Fruit fly (Drosophila melanogaster) whole organism, prepupa: ENCODE results near the gene CG1889.

ENCODE experiments used
- Blimp-1 ChIP-seq: fragments of 200-800 bp; sonication (Bioruptor generic); optimal IDR thresholded peaks from 3 replicates; lab custom pipeline; 2017; ENCODE audit warnings: missing biosample characterization, missing genetic modification characterization, mild to moderate bottlenecking, moderate library complexity, missing genetic modification reagents
- CG15336 ChIP-seq: fragments of 200-800 bp; sonication (Bioruptor generic); IDR thresholded peaks from 2 replicates; pipeline ENCODE4 v1.3.6; 2022; ENCODE audit warnings: missing biosample characterization, missing genetic modification characterization
- CG1621 ChIP-seq: fragments of 200-800 bp; sonication (Bioruptor generic); optimal IDR thresholded peaks from 3 replicates; lab custom pipeline; 2018; ENCODE audit warnings: missing biosample characterization, mild to moderate bottlenecking, missing genetic modification characterization
- CG3032 ChIP-seq: fragments of 200-800 bp; optimal IDR thresholded peaks from 2 replicates; lab custom pipeline; 2019; ENCODE audit warnings: missing biosample characterization, mild to moderate bottlenecking, missing genetic modification characterization, moderate library complexity
- CG31627 ChIP-seq: fragments of 200-800 bp; sonication (Bioruptor generic); optimal IDR thresholded peaks from 3 replicates; lab custom pipeline; 2016; ENCODE audit warnings: missing biosample characterization, missing genetic modification characterization
- CG32006 ChIP-seq: fragments of 200-800 bp; sonication (Bioruptor generic); optimal IDR thresholded peaks from 3 replicates; lab custom pipeline; 2017; ENCODE audit warnings: missing biosample characterization, mild to moderate bottlenecking, missing genetic modification characterization
- CG6276 ChIP-seq: fragments of 200-800 bp; sonication (Bioruptor generic); optimal IDR thresholded peaks from 2 replicates; lab custom pipeline; 2017; ENCODE audit warnings: missing biosample characterization, mild to moderate bottlenecking, missing genetic modification characterization
- CG6792 ChIP-seq: fragments of 200-800 bp; sonication (Bioruptor generic); optimal IDR thresholded peaks from 3 replicates; lab custom pipeline; 2016; ENCODE audit warnings: missing biosample characterization, missing genetic modification characterization
- CG6808 ChIP-seq: fragments of 200-800 bp; sonication (Bioruptor generic); optimal IDR thresholded peaks from 3 replicates; lab custom pipeline; 2017; ENCODE audit warnings: missing biosample characterization, missing genetic modification characterization, mild to moderate bottlenecking, moderate library complexity, missing genetic modification reagents
- CG6854 ChIP-seq: fragments of 200-800 bp; sonication (Bioruptor generic); optimal IDR thresholded peaks from 2 replicates; lab custom pipeline; 2017; ENCODE audit warnings: missing biosample characterization, mild to moderate bottlenecking, missing genetic modification characterization
- Eip78C ChIP-seq: fragments of 200-800 bp; sonication (Bioruptor generic); peaks from one replicate; lab custom pipeline; 2016; ENCODE audit warnings: missing biosample characterization, missing genetic modification characterization
- Eip93F ChIP-seq: fragments of 200-800 bp; sonication (Bioruptor generic); optimal IDR thresholded peaks from 2 replicates; lab custom pipeline; 2016; ENCODE audit warnings: missing biosample characterization, mild to moderate bottlenecking, missing genetic modification characterization
- Ets96B ChIP-seq: fragments of 200-800 bp; optimal IDR thresholded peaks from 2 replicates; lab custom pipeline; 2019; ENCODE audit warnings: missing biosample characterization, mild to moderate bottlenecking, missing genetic modification characterization, moderate library complexity
- Hr38 ChIP-seq: sonication (Bioruptor generic); optimal IDR thresholded peaks from 2 replicates; lab custom pipeline; 2016; ENCODE audit warnings: missing biosample characterization, missing genetic modification characterization
- Hr39 ChIP-seq: fragments of 200-800 bp; sonication (Bioruptor generic); optimal IDR thresholded peaks from 2 replicates; lab custom pipeline; 2016; ENCODE audit warnings: missing biosample characterization, missing genetic modification characterization
- Met ChIP-seq: fragments of 200-800 bp; sonication (Bioruptor generic); optimal IDR thresholded peaks from 3 replicates; lab custom pipeline; 2016; ENCODE audit warnings: missing biosample characterization, missing genetic modification characterization
- Sox14 ChIP-seq: fragments of 200-800 bp; sonication (Bioruptor generic); optimal IDR thresholded peaks from 3 replicates; lab custom pipeline; 2016; ENCODE audit warnings: missing biosample characterization, missing genetic modification characterization
- Sox15 ChIP-seq: fragments of 200-800 bp; sonication (Bioruptor generic); optimal IDR thresholded peaks from 3 replicates; lab custom pipeline; 2016; ENCODE audit warnings: missing biosample characterization, missing genetic modification characterization
- cyc ChIP-seq: fragments of 200-800 bp; sonication (Bioruptor generic); optimal IDR thresholded peaks from 3 replicates; lab custom pipeline; 2016; ENCODE audit warnings: missing biosample characterization, missing genetic modification characterization
- dac ChIP-seq: fragments of 200-800 bp; sonication (Bioruptor generic); optimal IDR thresholded peaks from 2 replicates; lab custom pipeline; 2017; ENCODE audit warnings: missing biosample characterization, mild to moderate bottlenecking, missing genetic modification characterization
- eg ChIP-seq: fragments of 200-800 bp; sonication (Bioruptor generic); IDR thresholded peaks from 3 replicates; pipeline ENCODE4 v1.3.6; 2022; ENCODE audit warnings: missing biosample characterization, missing genetic modification characterization
- fkh ChIP-seq: fragments of 200-800 bp; sonication (Bioruptor generic); optimal IDR thresholded peaks from 3 replicates; lab custom pipeline; 2017; ENCODE audit warnings: missing biosample characterization, mild to moderate bottlenecking, missing genetic modification characterization, moderate library complexity
- lz ChIP-seq: fragments of 200-800 bp; sonication (Bioruptor generic); optimal IDR thresholded peaks from 3 replicates; lab custom pipeline; 2016; ENCODE audit warnings: missing biosample characterization, missing genetic modification characterization
- pdm3 ChIP-seq: fragments of 200-800 bp; sonication (Bioruptor generic); optimal IDR thresholded peaks from 3 replicates; lab custom pipeline; 2016; ENCODE audit warnings: missing biosample characterization, missing genetic modification characterization
- ss ChIP-seq, 2 experiments: fragments of 200-800 bp; sonication (Bioruptor generic); optimal IDR thresholded peaks; 2 replicates in 1 of 2; 3 replicates in 1 of 2; lab custom pipeline; 2017 to 2018; ENCODE audit warnings: mild to moderate bottlenecking in 2 of 2, missing biosample characterization in 2 of 2, missing genetic modification characterization in 2 of 2, moderate library complexity in 1 of 2
- svp ChIP-seq: fragments of 200-800 bp; sonication (Bioruptor generic); peaks from one replicate; lab custom pipeline; 2016; ENCODE audit warnings: missing biosample characterization, missing genetic modification characterization

The CG1889 gene

DNA sequence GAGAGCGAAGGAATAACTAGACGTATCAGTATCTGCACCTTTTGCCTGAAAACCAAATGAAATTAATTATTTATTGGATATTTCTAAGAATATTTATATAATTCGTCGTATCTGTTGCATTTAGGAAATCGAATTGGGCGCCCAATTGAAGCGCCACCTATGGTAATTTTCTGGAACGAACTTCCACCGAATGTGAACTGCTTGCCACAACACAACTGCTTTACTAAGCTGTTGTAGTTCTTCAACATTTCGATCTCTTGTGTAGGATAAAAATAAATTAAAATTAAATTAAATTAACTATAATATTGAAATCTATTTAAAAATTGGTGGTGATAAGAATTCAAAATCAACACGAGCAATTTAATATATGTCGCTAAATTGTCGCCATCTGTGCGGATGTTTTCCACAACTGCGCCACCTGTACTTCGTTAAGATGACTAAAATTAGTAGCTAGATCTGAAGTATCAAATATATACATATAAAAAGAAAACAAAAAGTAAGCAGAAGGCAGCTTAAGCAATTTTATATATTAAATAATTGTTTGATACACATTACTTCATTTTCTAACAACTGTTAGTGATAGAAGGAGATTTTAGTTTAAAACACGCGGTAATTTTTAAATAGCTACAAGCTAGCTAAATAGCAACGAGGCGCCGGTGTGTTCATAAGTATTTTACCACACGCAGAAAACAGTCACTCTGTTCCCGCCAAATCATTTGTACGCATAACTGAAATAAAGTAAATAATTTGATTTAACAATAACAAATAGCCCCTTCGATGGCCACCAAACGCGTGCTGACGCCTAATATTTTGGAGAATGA, 45.0 kb downstream of the CG1889 start, which contains the start of gene Dna2:
Gene Dna2, plus strand, starts transcription at position 688 of the 821 bp plus-strand sequence.
- no peak for TF ChIP-seq CG6854 (GFP tag; lab: Kevin White, UChicago)
- TF ChIP-seq eg (GFP tag; lab: Robert Waterston, UW), result no peak
- TF ChIP-seq Hr39 (GFP tag; lab: Kevin White, UChicago), result peak; percentile 47
- TF ChIP-seq CG1621 (tag; lab: Kevin White, UChicago), result no peak
- peak; percentile 15 for TF ChIP-seq lz (GFP tag; lab: Kevin White, UChicago)
- peak; percentile 1 for TF ChIP-seq pdm3
- peak; percentile 44 for TF ChIP-seq Eip78C (GFP tag; lab: Kevin White, UChicago)
- peak; percentile 14 for TF ChIP-seq CG3032 (tag; lab: Kevin White, UChicago)
- peak; percentile 42 for TF ChIP-seq CG31627
- peak; percentile 20 for TF ChIP-seq Met (GFP tag; lab: Kevin White, UChicago)
- TF ChIP-seq fkh (GFP tag; lab: Kevin White, UChicago), result peak; percentile 19
- peak; percentile 35 for TF ChIP-seq cyc
- TF ChIP-seq CG15336 (GFP tag; lab: Robert Waterston, UW), result no peak

DNA sequence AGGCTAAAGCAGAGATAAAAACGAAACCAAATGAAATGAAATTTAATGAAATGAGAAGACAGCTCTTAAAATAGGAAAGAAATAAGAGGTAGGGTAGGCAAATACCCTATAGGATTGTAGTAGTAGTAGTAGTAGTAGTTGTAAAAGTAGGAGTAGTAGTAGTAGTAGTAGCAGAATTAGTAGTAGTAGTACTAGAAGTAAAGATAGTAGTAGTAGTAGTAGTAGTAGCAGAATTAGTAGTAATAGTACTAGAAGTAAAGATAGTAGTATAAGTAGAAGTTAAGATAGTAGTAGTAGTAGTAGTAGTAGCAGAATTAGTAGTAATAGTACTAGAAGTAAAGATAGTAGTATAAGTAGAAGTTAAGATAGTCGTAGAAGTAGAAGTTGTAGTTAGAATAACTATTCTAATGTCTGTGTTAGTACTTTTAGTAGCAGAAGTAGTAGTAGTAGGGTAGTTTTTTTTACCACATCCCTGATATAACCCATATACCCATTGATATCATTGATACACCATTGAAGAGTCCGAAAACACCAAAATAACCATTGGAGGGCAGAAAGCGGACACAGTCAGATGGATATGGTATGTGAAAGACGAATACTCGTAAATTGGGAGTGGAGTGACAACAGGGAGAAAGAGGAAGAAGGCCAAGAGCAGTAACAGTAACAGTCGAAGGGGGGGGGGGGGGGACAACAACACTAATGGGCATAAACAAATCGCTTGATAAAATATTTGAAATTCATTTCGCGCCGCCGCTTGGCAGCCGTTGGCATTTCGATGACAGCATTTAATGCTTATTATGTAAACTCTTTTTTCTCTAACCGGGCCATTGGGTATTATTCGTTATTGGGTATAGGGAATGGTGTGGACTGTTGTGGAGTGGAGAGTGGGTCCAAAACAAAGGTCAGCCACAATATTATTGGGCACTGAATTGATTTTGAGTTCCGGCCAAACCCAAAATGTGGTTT, 50.0 kb downstream of the CG1889 start:
- TF ChIP-seq svp (no peak), dac (GFP tag; lab: Kevin White, UChicago) (no peak), fkh (GFP tag; lab: Kevin White, UChicago) (no peak), Hr39 (GFP tag; lab: Kevin White, UChicago) (no peak), Eip93F (no peak), CG6276 (GFP tag; lab: Kevin White, UChicago) (no peak), CG15336 (GFP tag; lab: Robert Waterston, UW) (no peak), CG6854 (GFP tag; lab: Kevin White, UChicago) (no peak), CG6792 (no peak), ss (GFP tag; optimal IDR thresholded peaks at IDR 0.05; lab: Kevin White, UChicago) (no peak), Hr38 (GFP tag; lab: Kevin White, UChicago) (no peak), Ets96B (no peak), Met (GFP tag; lab: Kevin White, UChicago) (no peak), Sox14 (GFP tag; lab: Kevin White, UChicago) (no peak), Blimp-1 (GFP tag; lab: Kevin White, UChicago) (no peak), Sox15 (GFP tag; lab: Kevin White, UChicago) (no peak), CG6808 (GFP tag; lab: Kevin White, UChicago) (no peak), CG32006 (no peak), eg (GFP tag; lab: Robert Waterston, UW) (no peak)
